Fruit fly (Drosophila melanogaster): ENCODE data around the gene dally.

DNA sequence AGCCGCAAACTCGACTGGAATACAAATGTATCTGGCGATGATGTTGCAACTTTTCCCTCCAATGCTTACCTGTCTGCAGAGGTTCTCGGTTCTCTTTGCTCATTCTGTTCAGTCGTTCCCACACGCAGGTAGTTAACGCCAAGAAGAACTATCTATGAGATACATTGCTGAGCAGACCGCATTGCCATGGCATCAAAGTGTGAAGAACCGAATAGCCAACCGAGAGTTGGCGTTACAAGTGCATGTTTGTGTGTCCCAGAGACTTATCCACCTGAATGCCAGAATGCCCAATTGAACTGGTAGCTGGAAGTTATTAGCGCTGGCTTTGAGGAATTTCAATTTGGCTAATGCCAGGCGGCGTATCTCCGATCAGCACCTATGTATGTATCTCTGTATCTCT lies 2.3 kb downstream of the dally start:
- no peak for TF ChIP-seq pad (GFP tag; optimal IDR thresholded peaks at IDR 0.05)
- TF ChIP-seq tj (GFP tag; optimal IDR thresholded peaks at IDR 0.05) = no peak
- TF ChIP-seq Crg-1 (GFP tag; optimal IDR thresholded peaks at IDR 0.05) = no peak
- no peak for TF ChIP-seq CG5204 (GFP tag; optimal IDR thresholded peaks at IDR 0.05)
- no peak for TF ChIP-seq Mnt (GFP tag; optimal IDR thresholded peaks at IDR 0.05)

All from whole organism, adult.